Worm (Caenorhabditis elegans) whole organism, midembryonic: Measurements from ENCODE around the gene tdo-2.

Experiments
- T22C8.4 ChIP-seq: fragments of 200-800 bp; sonication (Bioruptor generic); IDR thresholded peaks from 2 replicates; pipeline ENCODE4 v1.3.6; 2022; ENCODE audit warnings: missing genetic modification characterization, missing compliant biosample characterization
- cog-1 ChIP-seq: sonication (generic microtip); optimal IDR thresholded peaks from 2 replicates; lab custom pipeline; 2016; ENCODE audit warnings: missing genetic modification characterization, missing compliant biosample characterization
- flt-1 ChIP-seq: fragments of 200-800 bp; sonication (Bioruptor generic); IDR thresholded peaks from 2 replicates; pipeline ENCODE4 v1.3.6; 2022; ENCODE audit warnings: missing genetic modification characterization, missing compliant biosample characterization
- klf-2 ChIP-seq: fragments of 200-800 bp; sonication (Bioruptor generic); conservative IDR thresholded peaks from 2 replicates; pipeline ENCODE4 v1.3.6; 2022; ENCODE audit warnings: missing genetic modification reagents, missing genetic modification characterization, missing compliant biosample characterization
- med-1 ChIP-seq: sonication (generic microtip); optimal IDR thresholded peaks from 2 replicates; lab custom pipeline; 2017; ENCODE audit warnings: missing genetic modification characterization, mild to moderate bottlenecking, missing compliant biosample characterization, antibody characterized with exemption, missing genetic modification reagents; ENCODE audit not compliant: insufficient read depth
- ref-1 ChIP-seq: fragments of 200-800 bp; sonication (Bioruptor generic); conservative IDR thresholded peaks from 2 replicates; pipeline ENCODE4 v1.3.6; 2022; ENCODE audit warnings: missing genetic modification reagents, missing genetic modification characterization, missing compliant biosample characterization
- tab-1 ChIP-seq: fragments of 200-800 bp; sonication (Bioruptor generic); IDR thresholded peaks from 2 replicates; pipeline ENCODE4 v1.3.6; 2022; ENCODE audit warnings: missing genetic modification characterization, missing compliant biosample characterization
- ztf-23 ChIP-seq: fragments of 200-800 bp; sonication (Bioruptor generic); IDR thresholded peaks from 2 replicates; pipeline ENCODE4 v1.3.6; 2022; ENCODE audit warnings: missing genetic modification reagents, missing genetic modification characterization, missing compliant biosample characterization
- ztf-29 ChIP-seq: fragments of 200-800 bp; sonication (Bioruptor generic); IDR thresholded peaks from 2 replicates; pipeline ENCODE4 v1.3.6; 2022; ENCODE audit warnings: missing genetic modification reagents, missing genetic modification characterization, missing compliant biosample characterization

The tdo-2 gene

ce11 chrIII:5942104-5942503, 22.3 kb upstream of the tdo-2 start:
- TF ChIP-seq cog-1 (tag; lab: Kevin White, UChicago) (no peak), T22C8.4 (no peak), klf-2 (GFP tag; lab: Robert Waterston, UW) (no peak), ref-1 (no peak), tab-1 (GFP tag; lab: Robert Waterston, UW) (no peak), flt-1 (GFP tag; lab: Robert Waterston, UW) (no peak), med-1 (GFP tag; lab: Kevin White, UChicago) (no peak), ztf-29 (GFP tag; lab: Robert Waterston, UW) (no peak), ztf-23 (GFP tag; lab: Robert Waterston, UW) (no peak)

- TF ChIP-seq T22C8.4: peak; percentile 92
- peak; percentile 68; the same call in 1 of the 2 replicates for TF ChIP-seq flt-1 (GFP tag; lab: Robert Waterston, UW)
- no peak for TF ChIP-seq ref-1
- TF ChIP-seq med-1 (GFP tag; lab: Kevin White, UChicago): no peak
- TF ChIP-seq ztf-23 (GFP tag; lab: Robert Waterston, UW): 0 out of 2 replicates have a peak, but pooled peaks have one; percentile 19
These were observed 20.8 kb upstream of the tdo-2 start for ce11 chrIII:5940525-5940974.

- TF ChIP-seq T22C8.4 (no peak), ztf-29 (GFP tag; lab: Robert Waterston, UW) (no peak; the same call in 1 of the 2 replicates), cog-1 (tag; lab: Kevin White, UChicago) (no peak), tab-1 (GFP tag; lab: Robert Waterston, UW) (0 out of 2 replicates have a peak, but pooled peaks have one; percentile 61), flt-1 (GFP tag; lab: Robert Waterston, UW) (peak; percentile 43; the same call in 1 of the 2 replicates), klf-2 (GFP tag; lab: Robert Waterston, UW) (no peak), med-1 (GFP tag; lab: Kevin White, UChicago) (no peak), ztf-23 (GFP tag; lab: Robert Waterston, UW) (no peak)
These were observed 19.9 kb upstream of the tdo-2 start, which contains the start of gene ubq-1 for ce11 chrIII:5939453-5940296. Gene ubq-1, plus strand, starts transcription at chrIII:5940254.

ce11 chrIII:5938790-5939452, 19.2 kb upstream of the tdo-2 start:
- TF ChIP-seq ztf-29 (GFP tag; lab: Robert Waterston, UW) (no peak), flt-1 (GFP tag; lab: Robert Waterston, UW) (no peak), ref-1 (no peak), ztf-23 (GFP tag; lab: Robert Waterston, UW) (no peak), klf-2 (GFP tag; lab: Robert Waterston, UW) (no peak), tab-1 (GFP tag; lab: Robert Waterston, UW) (no peak), T22C8.4 (no peak), cog-1 (tag; lab: Kevin White, UChicago) (no peak), med-1 (GFP tag; lab: Kevin White, UChicago) (no peak)

ce11 chrIII:5938013-5938412, 18.3 kb upstream of the tdo-2 start:
- no peak for TF ChIP-seq flt-1 (GFP tag; lab: Robert Waterston, UW)
- TF ChIP-seq cog-1 (tag; lab: Kevin White, UChicago): no peak
- no peak for TF ChIP-seq T22C8.4
- TF ChIP-seq ztf-23 (GFP tag; lab: Robert Waterston, UW): peak; percentile 11; the same call in 1 of the 2 replicates

- TF ChIP-seq tab-1 (GFP tag; lab: Robert Waterston, UW) (no peak), med-1 (GFP tag; lab: Kevin White, UChicago) (no peak), flt-1 (GFP tag; lab: Robert Waterston, UW) (no peak), klf-2 (GFP tag; lab: Robert Waterston, UW) (no peak), ref-1 (no peak), cog-1 (tag; lab: Kevin White, UChicago) (no peak), ztf-23 (GFP tag; lab: Robert Waterston, UW) (no peak), ztf-29 (GFP tag; lab: Robert Waterston, UW) (no peak), T22C8.4 (no peak)
These were observed 17.2 kb upstream of the tdo-2 start, which contains the start of gene EGAP1.1 for ce11 chrIII:5936992-5937391. Gene EGAP1.1, minus strand, starts transcription at chrIII:5937220.

- TF ChIP-seq flt-1 (GFP tag; lab: Robert Waterston, UW) (no peak), klf-2 (GFP tag; lab: Robert Waterston, UW) (no peak), ref-1 (no peak), ztf-23 (GFP tag; lab: Robert Waterston, UW) (no peak), tab-1 (GFP tag; lab: Robert Waterston, UW) (no peak), med-1 (GFP tag; lab: Kevin White, UChicago) (no peak), T22C8.4 (no peak), cog-1 (tag; lab: Kevin White, UChicago) (no peak), ztf-29 (GFP tag; lab: Robert Waterston, UW) (no peak)
These were observed 14.4 kb upstream of the tdo-2 start for ce11 chrIII:5934138-5934658.

- TF ChIP-seq med-1 (GFP tag; lab: Kevin White, UChicago) (no peak), T22C8.4 (no peak), flt-1 (GFP tag; lab: Robert Waterston, UW) (no peak), ref-1 (no peak), ztf-23 (GFP tag; lab: Robert Waterston, UW) (no peak), klf-2 (GFP tag; lab: Robert Waterston, UW) (no peak), tab-1 (GFP tag; lab: Robert Waterston, UW) (no peak), ztf-29 (GFP tag; lab: Robert Waterston, UW) (no peak), cog-1 (tag; lab: Kevin White, UChicago) (no peak)
These were observed 13.1 kb upstream of the tdo-2 start, which contains the start of gene zmp-1 for ce11 chrIII:5932853-5933252. Gene zmp-1, minus strand, starts transcription at chrIII:5932953.
